Fruit fly (Drosophila melanogaster): ENCODE results near the gene CG8149.

DNA sequence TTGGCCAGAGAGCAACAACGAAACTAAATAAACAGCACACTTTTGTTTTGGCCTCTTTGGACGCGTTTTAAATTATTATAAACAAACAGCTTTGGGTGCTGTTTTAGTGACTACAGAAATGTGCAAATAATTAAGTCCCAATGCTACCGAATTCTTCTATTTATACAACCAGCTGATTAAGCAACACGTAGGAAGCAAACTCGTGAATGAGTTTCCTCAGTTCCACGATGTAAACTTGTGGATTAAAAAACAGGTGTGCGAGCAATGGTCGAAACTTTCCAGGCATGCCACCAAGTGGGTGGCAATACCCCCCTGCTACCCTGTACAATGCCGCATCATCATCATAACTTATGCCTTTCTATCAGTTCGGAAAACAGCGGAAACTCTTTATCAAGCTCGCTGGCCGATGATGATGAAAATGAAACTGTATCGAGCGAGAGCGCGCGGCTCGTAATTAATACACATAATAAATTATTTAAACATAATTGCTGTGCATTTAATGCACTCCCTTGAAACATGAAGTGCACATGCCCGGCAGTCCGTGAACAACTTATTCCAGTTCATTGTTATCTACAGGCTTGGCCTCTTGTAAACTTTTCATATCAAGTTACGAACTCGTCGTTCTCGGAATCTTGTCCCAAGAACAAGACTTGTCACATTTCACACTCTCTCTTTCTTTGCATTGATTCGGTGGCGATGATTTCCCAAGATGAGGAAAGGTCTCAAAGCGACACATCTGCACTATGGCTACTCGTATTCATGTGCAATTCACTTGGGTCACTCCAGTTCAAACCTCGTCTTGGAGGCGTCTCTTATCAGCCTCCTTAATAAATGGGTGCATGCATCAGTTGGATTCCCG, 4.0 kb upstream of the CG8149 start:
- TF ChIP-seq dac (GFP tag; optimal IDR thresholded peaks at IDR 0.05): no peak
- no peak for TF ChIP-seq vri (GFP tag; optimal IDR thresholded peaks at IDR 0.05)
- TF ChIP-seq CG6792 (GFP tag; optimal IDR thresholded peaks at IDR 0.05): no peak
- no peak for TF ChIP-seq CG7368 (GFP tag; optimal IDR thresholded peaks at IDR 0.05)
- no peak for TF ChIP-seq Hr4 (GFP tag; optimal IDR thresholded peaks at IDR 0.05)
- no peak for TF ChIP-seq Met (GFP tag; optimal IDR thresholded peaks at IDR 0.05)
- TF ChIP-seq CG10631 (GFP tag; optimal IDR thresholded peaks at IDR 0.05): no peak
- no peak for TF ChIP-seq CG10669 (GFP tag; optimal IDR thresholded peaks at IDR 0.05)
- TF ChIP-seq CG11762 (GFP tag; optimal IDR thresholded peaks at IDR 0.05; ENCODE audit: insufficient read depth): no peak
- no peak for TF ChIP-seq Sox14 (GFP tag; optimal IDR thresholded peaks at IDR 0.05)

All from whole organism, prepupa.